Worm (Caenorhabditis elegans) whole organism, L1 larva: ENCODE results near the gene gst-18.

Experiments used
- Y116A8C.19 ChIP-seq: sonication (generic microtip); optimal IDR thresholded peaks from 2 replicates; lab custom pipeline; 2016; ENCODE audit warnings: missing compliant biosample characterization, missing genetic modification characterization, borderline replicate concordance
- aha-1 ChIP-seq: fragments of 150-350 bp; optimal IDR thresholded peaks from 2 replicates; lab custom pipeline; 2014; ENCODE audit warnings: missing biosample characterization, missing genetic modification characterization
- blmp-1 ChIP-seq: fragments of 150-350 bp; optimal IDR thresholded peaks from 2 replicates; lab custom pipeline; 2014; ENCODE audit warnings: missing biosample characterization, missing genetic modification characterization
- ceh-63 ChIP-seq: fragments of 200-800 bp; sonication (Bioruptor generic); optimal IDR thresholded peaks from 2 replicates; lab custom pipeline; 2018; ENCODE audit warnings: mild to moderate bottlenecking, missing genetic modification characterization, missing compliant biosample characterization
- ceh-8 ChIP-seq: fragments of 200-800 bp; sonication (Bioruptor generic); optimal IDR thresholded peaks from 2 replicates; lab custom pipeline; 2018; ENCODE audit warnings: mild to moderate bottlenecking, missing genetic modification characterization, moderate library complexity, missing compliant biosample characterization
- ceh-88 ChIP-seq: fragments of 200-800 bp; sonication (Bioruptor generic); IDR thresholded peaks from 2 replicates; pipeline ENCODE4 v1.3.6; 2022; ENCODE audit warnings: missing genetic modification characterization, missing compliant biosample characterization
- ceh-90 ChIP-seq: sonication (generic microtip); optimal IDR thresholded peaks from 2 replicates; lab custom pipeline; 2016; ENCODE audit warnings: missing genetic modification characterization, missing compliant biosample characterization
- ces-1 ChIP-seq: fragments of 150-350 bp; optimal IDR thresholded peaks from 2 replicates; lab custom pipeline; 2014; ENCODE audit warnings: missing biosample characterization, missing genetic modification reagents, missing genetic modification characterization
- dsc-1 ChIP-seq: sonication (generic microtip); optimal IDR thresholded peaks from 2 replicates; lab custom pipeline; 2016; ENCODE audit warnings: mild to moderate bottlenecking, missing genetic modification characterization, missing compliant biosample characterization
- efl-1 ChIP-seq, 4 experiments: fragments of 150-350 bp; optimal IDR thresholded peaks in 3 of 4; peaks in 1 of 4; 1 replicate in 1 of 4; 2 replicates in 3 of 4; lab custom pipeline; 2014; ENCODE audit warnings: missing biosample characterization in 2 of 4, missing genetic modification characterization in 2 of 4, missing genetic modification reagents in 2 of 4
- egl-13 ChIP-seq: sonication (generic microtip); optimal IDR thresholded peaks from 2 replicates; lab custom pipeline; 2016; ENCODE audit warnings: missing genotype, missing genetic modification reagents, missing genetic modification characterization, missing compliant biosample characterization
- egl-27 ChIP-seq, 2 experiments: fragments of 150-350 bp in 1 of 2; sonication (generic microtip); optimal IDR thresholded peaks; 3 replicates each; lab custom pipeline; 2017 to 2018; ENCODE audit warnings: missing biosample characterization in 2 of 2, missing genetic modification characterization in 2 of 2, missing genetic modification reagents in 2 of 2
- elt-2 ChIP-seq: sonication (generic microtip); optimal IDR thresholded peaks from 2 replicates; lab custom pipeline; 2016; ENCODE audit warnings: missing genetic modification characterization, mild to moderate bottlenecking, inconsistent platforms, missing compliant biosample characterization, missing genetic modification reagents
- ets-5 ChIP-seq: fragments of 200-800 bp; sonication (Bioruptor generic); IDR thresholded peaks from 2 replicates; pipeline ENCODE4 v1.3.6; 2022; ENCODE audit warnings: missing genetic modification characterization, missing compliant biosample characterization
- fos-1 ChIP-seq: fragments of 150-350 bp; optimal IDR thresholded peaks from 2 replicates; lab custom pipeline; 2014; ENCODE audit warnings: missing biosample characterization, missing genetic modification characterization
- grh-1 ChIP-seq: fragments of 200-800 bp; sonication (Bioruptor generic); IDR thresholded peaks from 2 replicates; pipeline ENCODE4 v1.3.6; 2022; ENCODE audit warnings: missing genetic modification reagents, missing genetic modification characterization, missing compliant biosample characterization
- isw-1 ChIP-seq: fragments of 200-800 bp; sonication (Bioruptor generic); IDR thresholded peaks from 2 replicates; pipeline ENCODE4 v1.3.6; 2022; ENCODE audit warnings: missing genetic modification characterization, missing compliant biosample characterization
- jun-1 ChIP-seq: fragments of 150-350 bp; optimal IDR thresholded peaks from 2 replicates; lab custom pipeline; 2014; ENCODE audit warnings: missing biosample characterization, missing genetic modification reagents, missing genetic modification characterization
- lin-13 ChIP-seq: fragments of 150-350 bp; optimal IDR thresholded peaks from 2 replicates; lab custom pipeline; 2014; ENCODE audit warnings: missing biosample characterization, missing genetic modification reagents, missing genetic modification characterization
- lin-14 ChIP-seq: fragments of 200-800 bp; sonication (Bioruptor generic); optimal IDR thresholded peaks from 2 replicates; lab custom pipeline; 2018; ENCODE audit warnings: mild to moderate bottlenecking, missing genetic modification characterization, moderate library complexity, missing compliant biosample characterization
- lin-15B ChIP-seq: fragments of 150-350 bp; sonication (generic microtip); optimal IDR thresholded peaks from 3 replicates; lab custom pipeline; 2014; ENCODE audit warnings: missing biosample characterization, missing genetic modification characterization
- lin-35 ChIP-seq, 2 experiments: fragments of 150-350 bp; optimal IDR thresholded peaks; 2 replicates each; lab custom pipeline; 2014; ENCODE audit warnings: missing biosample characterization in 2 of 2, missing genetic modification characterization in 2 of 2, missing genetic modification reagents in 2 of 2
- lin-39 ChIP-seq: fragments of 150-350 bp; optimal IDR thresholded peaks from 2 replicates; lab custom pipeline; 2014; ENCODE audit warnings: missing biosample characterization, missing genetic modification reagents, missing genetic modification characterization
- lir-3 ChIP-seq: sonication (generic microtip); optimal IDR thresholded peaks from 2 replicates; lab custom pipeline; 2016; ENCODE audit warnings: mild to moderate bottlenecking, missing genetic modification characterization, moderate library complexity, missing compliant biosample characterization; ENCODE audit not compliant: poor library complexity
- mdl-1 ChIP-seq, 2 experiments: fragments of 150-350 bp; optimal IDR thresholded peaks; 2 replicates each; lab custom pipeline; 2014 to 2017; ENCODE audit warnings: missing biosample characterization in 2 of 2, missing genetic modification characterization in 2 of 2, inconsistent platforms in 1 of 2
- mep-1 ChIP-seq: fragments of 150-350 bp; optimal IDR thresholded peaks from 2 replicates; lab custom pipeline; 2014; ENCODE audit warnings: missing biosample characterization, missing genetic modification characterization
- nhr-11 ChIP-seq: fragments of 150-350 bp; optimal IDR thresholded peaks from 2 replicates; lab custom pipeline; 2014; ENCODE audit warnings: missing biosample characterization, missing genetic modification characterization
- nhr-19 ChIP-seq: fragments of 200-800 bp; sonication (Bioruptor generic); conservative IDR thresholded peaks from 2 replicates; pipeline ENCODE4 v1.3.6; 2022; ENCODE audit warnings: missing genetic modification characterization, missing compliant biosample characterization
- nhr-20 ChIP-seq: sonication (generic microtip); optimal IDR thresholded peaks from 2 replicates; lab custom pipeline; 2016; ENCODE audit warnings: mild to moderate bottlenecking, missing genetic modification characterization, missing compliant biosample characterization
- nhr-237 ChIP-seq: fragments of 150-350 bp; optimal IDR thresholded peaks from 2 replicates; lab custom pipeline; 2014; ENCODE audit warnings: missing biosample characterization, missing genetic modification characterization
- nhr-28 ChIP-seq: fragments of 150-350 bp; optimal IDR thresholded peaks from 2 replicates; lab custom pipeline; 2014; ENCODE audit warnings: missing biosample characterization, missing genetic modification characterization
- nhr-47 ChIP-seq: sonication (generic microtip); optimal IDR thresholded peaks from 2 replicates; lab custom pipeline; 2016; ENCODE audit warnings: mild to moderate bottlenecking, missing genetic modification characterization, moderate library complexity, missing compliant biosample characterization
- nhr-85 ChIP-seq: sonication (generic microtip); peaks from one replicate; lab custom pipeline; 2016; ENCODE audit warnings: missing genetic modification characterization, inconsistent platforms, missing compliant biosample characterization
- nhr-90 ChIP-seq: sonication (generic microtip); optimal IDR thresholded peaks from 2 replicates; lab custom pipeline; 2016; ENCODE audit warnings: mild to moderate bottlenecking, missing genetic modification characterization, missing compliant biosample characterization; ENCODE audit not compliant: poor library complexity
- pag-3 ChIP-seq: sonication (generic microtip); optimal IDR thresholded peaks from 2 replicates; lab custom pipeline; 2017; ENCODE audit warnings: missing genetic modification characterization, mild to moderate bottlenecking, missing compliant biosample characterization, antibody characterized with exemption, borderline replicate concordance; ENCODE audit not compliant: insufficient read depth
- pqm-1 ChIP-seq: sonication (generic microtip); optimal IDR thresholded peaks from 3 replicates; lab custom pipeline; 2017; ENCODE audit warnings: missing biosample characterization, missing genetic modification characterization
- rnt-1 ChIP-seq: sonication (generic microtip); optimal IDR thresholded peaks from 2 replicates; lab custom pipeline; 2016; ENCODE audit warnings: mild to moderate bottlenecking, missing genetic modification characterization, moderate library complexity, missing compliant biosample characterization
- skn-1 ChIP-seq: fragments of 150-350 bp; optimal IDR thresholded peaks from 2 replicates; lab custom pipeline; 2014; ENCODE audit warnings: missing biosample characterization, missing genetic modification characterization
- snpc-4 ChIP-seq: fragments of 150-350 bp; optimal IDR thresholded peaks from 2 replicates; lab custom pipeline; 2014; ENCODE audit warnings: missing biosample characterization, missing genetic modification characterization
- sox-4 ChIP-seq: sonication (generic microtip); optimal IDR thresholded peaks from 2 replicates; lab custom pipeline; 2016; ENCODE audit warnings: missing genetic modification characterization, missing compliant biosample characterization
- sptf-1 ChIP-seq: fragments of 150-350 bp; optimal IDR thresholded peaks from 2 replicates; lab custom pipeline; 2014; ENCODE audit warnings: missing biosample characterization, missing genetic modification characterization
- sup-37 ChIP-seq: fragments of 200-800 bp; sonication (Bioruptor generic); optimal IDR thresholded peaks from 2 replicates; lab custom pipeline; 2018; ENCODE audit warnings: mild to moderate bottlenecking, missing genetic modification characterization, missing compliant biosample characterization
- tbx-2 ChIP-seq: sonication (generic microtip); optimal IDR thresholded peaks from 2 replicates; lab custom pipeline; 2016; ENCODE audit warnings: missing genetic modification characterization, missing compliant biosample characterization
- tlp-1 ChIP-seq: fragments of 150-350 bp; optimal IDR thresholded peaks from 2 replicates; lab custom pipeline; 2014; ENCODE audit warnings: missing biosample characterization, missing genetic modification characterization
- unc-130 ChIP-seq: fragments of 150-350 bp; optimal IDR thresholded peaks from 2 replicates; lab custom pipeline; 2017; ENCODE audit warnings: missing biosample characterization, missing genetic modification characterization, inconsistent platforms
- unc-30 ChIP-seq: sonication (generic microtip); optimal IDR thresholded peaks from 2 replicates; lab custom pipeline; 2017; ENCODE audit warnings: missing biosample characterization, missing genetic modification characterization
- unc-62 ChIP-seq: fragments of 150-350 bp; optimal IDR thresholded peaks from 2 replicates; lab custom pipeline; 2014; ENCODE audit warnings: missing biosample characterization, missing genetic modification reagents, missing genetic modification characterization
- unc-98 ChIP-seq: fragments of 200-800 bp; sonication (Bioruptor generic); IDR thresholded peaks from 2 replicates; pipeline ENCODE4 v1.3.6; 2022; ENCODE audit warnings: missing genetic modification characterization, missing compliant biosample characterization
- zip-4 ChIP-seq: fragments of 200-800 bp; sonication (Bioruptor generic); optimal IDR thresholded peaks from 2 replicates; lab custom pipeline; 2018; ENCODE audit warnings: mild to moderate bottlenecking, missing genetic modification characterization, moderate library complexity, missing compliant biosample characterization
- ztf-4 ChIP-seq: fragments of 150-350 bp; optimal IDR thresholded peaks from 2 replicates; lab custom pipeline; 2014; ENCODE audit warnings: missing biosample characterization, missing genetic modification characterization

Gene gst-18

DNA sequence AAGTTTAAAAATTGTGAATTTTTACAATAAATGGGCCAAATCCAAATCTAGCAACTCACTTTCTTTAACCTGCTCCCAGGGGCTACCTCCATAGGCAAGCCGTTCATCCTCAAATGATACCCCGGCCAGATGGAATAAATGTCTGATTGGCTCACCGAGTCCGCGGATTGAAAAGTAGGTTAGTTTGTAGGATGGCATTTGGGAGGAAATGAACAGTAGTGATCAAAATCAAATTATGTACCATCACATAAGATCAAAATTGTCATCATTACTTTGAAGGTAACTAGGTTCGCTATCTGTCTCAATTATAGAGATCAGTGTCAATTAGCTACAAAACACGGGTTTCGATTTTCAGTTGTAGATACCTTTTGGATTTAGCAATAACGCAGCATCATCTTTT is at the start of gene gst-18, which contains the start of gene gst-17:
TSS of gene gst-18 (minus strand) at position 198 of the 400 bp plus-strand sequence.
TSS of gene gst-17 (minus strand) at position 101 of the 400 bp plus-strand sequence.
- no peak for TF ChIP-seq tlp-1 (tag; lab: Kevin White, UChicago)
- no peak for TF ChIP-seq ceh-63 (GFP tag; lab: Kevin White, UChicago)
- no peak for TF ChIP-seq nhr-19 (GFP tag; lab: Robert Waterston, UW)

DNA sequence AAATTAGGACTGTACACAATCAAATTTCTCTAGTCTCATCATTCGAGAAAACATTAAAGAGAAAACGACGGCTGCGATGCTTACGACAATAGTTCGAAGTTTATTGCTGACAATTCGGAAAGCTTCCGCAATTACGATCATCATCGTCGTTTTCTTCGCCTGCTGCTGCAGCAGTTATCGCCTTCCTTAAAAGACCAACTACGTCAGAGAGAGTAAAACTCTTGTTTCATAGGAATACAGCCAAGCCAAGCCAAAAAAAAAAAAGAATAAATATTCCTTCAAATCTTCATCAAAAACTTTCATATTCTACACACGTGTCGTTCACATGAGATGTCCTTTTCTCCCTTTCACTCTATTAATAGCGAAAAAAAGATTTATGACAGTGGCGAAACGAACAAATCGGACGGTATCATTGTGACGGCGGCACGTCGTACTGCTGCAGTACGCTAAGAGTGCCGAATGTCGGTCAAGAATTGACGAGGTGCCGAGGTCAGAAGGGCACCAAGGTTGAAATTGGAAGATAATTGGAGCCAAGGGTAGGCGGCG is 49.2 kb upstream of the gst-18 start:
- TF ChIP-seq zip-4 (GFP tag; lab: Kevin White, UChicago) = no peak
- no peak for TF ChIP-seq snpc-4
- no peak for TF ChIP-seq unc-130
- no peak for TF ChIP-seq ceh-90 (tag; lab: Kevin White, UChicago)
- TF ChIP-seq unc-98 = no peak
- TF ChIP-seq unc-30 (tag; lab: Kevin White, UChicago) = no peak
- no peak for TF ChIP-seq isw-1 (GFP tag; lab: Robert Waterston, UW)
- no peak for TF ChIP-seq ces-1 (GFP tag; lab: Kevin White, UChicago)
- TF ChIP-seq nhr-85 (tag; lab: Kevin White, UChicago) = peak; percentile 94
- peak; percentile 28 for TF ChIP-seq mep-1 (tag; lab: Kevin White, UChicago)
- no peak for TF ChIP-seq nhr-47 (tag; lab: Kevin White, UChicago)
- TF ChIP-seq lin-13 (GFP tag; lab: Kevin White, UChicago) = no peak
- TF ChIP-seq lin-39 (tag; lab: Kevin White, UChicago) = no peak
- TF ChIP-seq efl-1 (optimal IDR thresholded peaks at IDR 0.05; lab: Kevin White, UChicago) = no peak
- TF ChIP-seq efl-1 (GFP tag; optimal IDR thresholded peaks at IDR 0.05 in 1 of 2; lab: Kevin White, UChicago) = no peak
- no peak for TF ChIP-seq nhr-237 (tag; lab: Kevin White, UChicago)
- TF ChIP-seq ceh-63 (GFP tag; lab: Kevin White, UChicago) = no peak
- no peak for TF ChIP-seq ztf-4 (tag; lab: Kevin White, UChicago)
- no peak for TF ChIP-seq ceh-8 (GFP tag; lab: Kevin White, UChicago)
- TF ChIP-seq nhr-11 (tag; lab: Kevin White, UChicago) = no peak
- no peak for TF ChIP-seq sox-4 (tag; lab: Kevin White, UChicago)
- no peak for TF ChIP-seq sup-37 (GFP tag; lab: Kevin White, UChicago)
- peak; percentile 98 for TF ChIP-seq blmp-1 (tag; lab: Kevin White, UChicago)
- TF ChIP-seq pqm-1 = no peak
- no peak for TF ChIP-seq lir-3 (tag; lab: Kevin White, UChicago)
- no peak for TF ChIP-seq fos-1 (tag; lab: Kevin White, UChicago)
- TF ChIP-seq nhr-28 (tag; lab: Kevin White, UChicago) = no peak
- TF ChIP-seq skn-1 (tag; lab: Kevin White, UChicago) = no peak
- no peak for TF ChIP-seq rnt-1 (tag; lab: Kevin White, UChicago)
- no peak for TF ChIP-seq lin-15B (tag; lab: Kevin White, UChicago)
- no peak for TF ChIP-seq pag-3 (tag; lab: Kevin White, UChicago)
- peak in 1 of 2 experiments; percentile 54 for TF ChIP-seq mdl-1 (tag; optimal IDR thresholded peaks at IDR 0.05; lab: Kevin White, UChicago)
- TF ChIP-seq sptf-1 (tag; lab: Kevin White, UChicago) = no peak
- TF ChIP-seq ceh-88 (GFP tag; lab: Robert Waterston, UW) = no peak
- no peak for TF ChIP-seq grh-1
- TF ChIP-seq aha-1 (tag; lab: Kevin White, UChicago) = no peak
- TF ChIP-seq lin-14 (GFP tag; lab: Kevin White, UChicago) = peak; percentile 54
- TF ChIP-seq elt-2 (tag; lab: Kevin White, UChicago) = no peak
- no peak for TF ChIP-seq dsc-1
- peak; percentile 12 for TF ChIP-seq tbx-2 (tag; lab: Kevin White, UChicago)
- no peak for TF ChIP-seq unc-62 (GFP tag; lab: Kevin White, UChicago)
- TF ChIP-seq nhr-20 (tag; lab: Kevin White, UChicago) = peak; percentile 52
- no peak for TF ChIP-seq ets-5 (GFP tag; lab: Robert Waterston, UW)
- TF ChIP-seq Y116A8C.19 (tag; lab: Kevin White, UChicago) = no peak
- no peak for TF ChIP-seq egl-27 (tag; optimal IDR thresholded peaks at IDR 0.05; lab: Kevin White, UChicago)
- TF ChIP-seq jun-1 (tag; lab: Kevin White, UChicago) = no peak
- TF ChIP-seq nhr-90 (tag; lab: Kevin White, UChicago) = no peak
- TF ChIP-seq egl-13 (tag; lab: Kevin White, UChicago) = no peak
- TF ChIP-seq nhr-19 (GFP tag; lab: Robert Waterston, UW) = no peak
- TF ChIP-seq lin-35 (GFP tag; optimal IDR thresholded peaks at IDR 0.05; lab: Kevin White, UChicago) = peak in 1 of 2 experiments; percentile 21
